Worm (Caenorhabditis elegans): ENCODE results near the gene F14D2.7.
"Not testable (repeated sequence)": the region's sequence is repeated elsewhere in the genome, so short reads cannot be mapped to it uniquely, and the experiment has no call there.

Gene F14D2.7

DNA sequence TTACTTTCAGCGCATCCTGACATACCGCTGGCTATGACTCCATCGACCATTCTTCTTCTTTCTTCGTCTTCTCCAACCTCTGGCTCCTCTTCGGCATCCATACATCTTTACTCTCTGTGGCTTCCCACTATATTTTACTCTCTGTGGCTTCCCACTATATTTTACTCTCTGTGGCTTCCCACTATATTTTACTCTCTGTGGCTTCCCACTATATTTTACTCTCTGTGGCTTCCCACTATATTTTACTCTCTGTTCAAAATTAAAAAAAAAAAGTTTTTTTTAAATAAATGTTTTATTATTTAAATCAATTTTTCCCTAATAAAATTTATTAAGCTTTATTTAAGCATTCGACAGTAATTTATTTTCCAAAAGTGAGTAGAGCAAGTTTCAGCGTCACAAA, 47.9 kb downstream of the F14D2.7 start, which contains the start of gene F39E9.14:
TSS of gene F39E9.14 (minus strand) at position 101 of the 400 bp plus-strand sequence.
- not testable (repeated sequence) for TF ChIP-seq pha-4 (GFP tag; IDR thresholded peaks at IDR 0.05); pha-4 (tag; optimal IDR thresholded peaks at IDR 0.05); F44E2.7 (GFP tag; IDR thresholded peaks at IDR 0.05); daf-8 (GFP tag; IDR thresholded peaks at IDR 0.05)

Measured in whole organism, L4 larva.